Fruit fly (Drosophila melanogaster) whole organism, embryonic: ENCODE results near the gene CG10208.

Experiments used
- Blimp-1 ChIP-seq: fragments of 200-800 bp; sonication (Bioruptor generic); optimal IDR thresholded peaks from 3 replicates; lab custom pipeline; 2018; ENCODE audit warnings: missing biosample characterization, missing genetic modification characterization, mild to moderate bottlenecking, moderate library complexity, missing genetic modification reagents
- CG10565 ChIP-seq: fragments of 200-800 bp; sonication (Bioruptor generic); optimal IDR thresholded peaks from 3 replicates; lab custom pipeline; 2016; ENCODE audit warnings: missing biosample characterization, mild to moderate bottlenecking, missing genetic modification characterization
- CG12155 ChIP-seq: fragments of 200-800 bp; sonication (Bioruptor generic); optimal IDR thresholded peaks from 3 replicates; lab custom pipeline; 2016; ENCODE audit warnings: missing biosample characterization, missing genetic modification characterization
- CG12391 ChIP-seq: fragments of 200-800 bp; sonication (Bioruptor generic); optimal IDR thresholded peaks from 3 replicates; lab custom pipeline; 2018; ENCODE audit warnings: missing biosample characterization, mild to moderate bottlenecking, missing genetic modification characterization, moderate library complexity
- CG13123 ChIP-seq: fragments of 200-800 bp; sonication (Bioruptor generic); optimal IDR thresholded peaks from 2 replicates; lab custom pipeline; 2016; ENCODE audit warnings: missing biosample characterization, missing genetic modification characterization
- CG13624 ChIP-seq: fragments of 200-800 bp; sonication (Bioruptor generic); optimal IDR thresholded peaks from 2 replicates; lab custom pipeline; 2016; ENCODE audit warnings: missing biosample characterization, missing genetic modification characterization
- CG13775 ChIP-seq: fragments of 200-800 bp; sonication (Bioruptor generic); optimal IDR thresholded peaks from 3 replicates; lab custom pipeline; 2017; ENCODE audit warnings: missing biosample characterization, mild to moderate bottlenecking, missing genetic modification characterization
- CG15696 ChIP-seq: fragments of 200-800 bp; sonication (Bioruptor generic); optimal IDR thresholded peaks from 2 replicates; lab custom pipeline; 2019; ENCODE audit warnings: missing biosample characterization, mild to moderate bottlenecking, missing genetic modification characterization, moderate library complexity
- CG1602 ChIP-seq: fragments of 200-800 bp; sonication (Bioruptor generic); optimal IDR thresholded peaks from 3 replicates; lab custom pipeline; 2016; ENCODE audit warnings: missing biosample characterization, missing genetic modification characterization
- CG1603 ChIP-seq: fragments of 200-800 bp; sonication (Bioruptor generic); optimal IDR thresholded peaks from 2 replicates; lab custom pipeline; 2019; ENCODE audit warnings: missing biosample characterization, mild to moderate bottlenecking, missing genetic modification characterization, moderate library complexity
- CG17802 ChIP-seq: fragments of 200-800 bp; sonication (Bioruptor generic); optimal IDR thresholded peaks from 2 replicates; lab custom pipeline; 2018; ENCODE audit warnings: missing biosample characterization, mild to moderate bottlenecking, missing genetic modification characterization, moderate library complexity
- CG31441 ChIP-seq: fragments of 200-800 bp; sonication (Bioruptor generic); IDR thresholded peaks from 2 replicates; pipeline ENCODE4 v1.3.6; 2022; ENCODE audit warnings: missing biosample characterization, missing genetic modification characterization
- CG3847 ChIP-seq: fragments of 200-800 bp; sonication (Bioruptor generic); IDR thresholded peaks from 2 replicates; pipeline ENCODE4 v1.3.6; 2022; ENCODE audit warnings: missing biosample characterization, missing genetic modification characterization
- CG6854 ChIP-seq: fragments of 200-800 bp; sonication (Bioruptor generic); optimal IDR thresholded peaks from 3 replicates; lab custom pipeline; 2017; ENCODE audit warnings: missing biosample characterization, mild to moderate bottlenecking, missing genetic modification characterization
- CG8388 ChIP-seq: fragments of 200-800 bp; sonication (Bioruptor generic); optimal IDR thresholded peaks from 2 replicates; lab custom pipeline; 2019; ENCODE audit warnings: missing biosample characterization, mild to moderate bottlenecking, missing genetic modification characterization, moderate library complexity
- CG9876 ChIP-seq: fragments of 200-800 bp; sonication (Bioruptor generic); optimal IDR thresholded peaks from 2 replicates; lab custom pipeline; 2016; ENCODE audit warnings: missing biosample characterization, missing genetic modification characterization
- CoRest ChIP-seq: fragments of 200-800 bp; sonication (Bioruptor generic); optimal IDR thresholded peaks from 3 replicates; lab custom pipeline; 2018; ENCODE audit warnings: missing biosample characterization, mild to moderate bottlenecking, missing genetic modification characterization, moderate library complexity
- D19A ChIP-seq: fragments of 200-800 bp; optimal IDR thresholded peaks from 3 replicates; lab custom pipeline; 2019; ENCODE audit warnings: missing biosample characterization, mild to moderate bottlenecking, missing genetic modification characterization, moderate library complexity
- Dbx ChIP-seq: fragments of 200-800 bp; sonication (Bioruptor generic); IDR thresholded peaks from 3 replicates; pipeline ENCODE4 v1.3.6; 2022; ENCODE audit warnings: missing biosample characterization, missing genetic modification characterization
- Dek ChIP-seq: fragments of 200-800 bp; sonication (Bioruptor generic); optimal IDR thresholded peaks from 3 replicates; lab custom pipeline; 2019; ENCODE audit warnings: missing biosample characterization, mild to moderate bottlenecking, missing genetic modification characterization, moderate library complexity
- Dip3 ChIP-seq: fragments of 200-800 bp; sonication (Bioruptor generic); optimal IDR thresholded peaks from 3 replicates; lab custom pipeline; 2016; ENCODE audit warnings: missing biosample characterization, missing genetic modification characterization
- Dll ChIP-seq: fragments of 200-800 bp; sonication (Bioruptor generic); IDR thresholded peaks from 4 replicates; pipeline ENCODE4 v1.3.6; 2022; ENCODE audit warnings: missing biosample characterization, missing genetic modification characterization; ENCODE audit not compliant: partially characterized antibody
- Ets97D ChIP-seq: fragments of 200-800 bp; sonication (Bioruptor generic); optimal IDR thresholded peaks from 3 replicates; lab custom pipeline; 2016; ENCODE audit warnings: missing biosample characterization, missing genetic modification characterization
- Fer1 ChIP-seq: fragments of 200-800 bp; sonication (Bioruptor generic); optimal IDR thresholded peaks from 2 replicates; lab custom pipeline; 2017; ENCODE audit warnings: missing biosample characterization, mild to moderate bottlenecking, missing genetic modification characterization
- GATAe ChIP-seq: fragments of 200-800 bp; sonication (Bioruptor generic); conservative IDR thresholded peaks from 2 replicates; pipeline ENCODE4 v1.3.6; 2022; ENCODE audit warnings: missing biosample characterization, missing genetic modification characterization
- Gsc ChIP-seq: fragments of 200-800 bp; sonication (Bioruptor generic); IDR thresholded peaks from 2 replicates; pipeline ENCODE4 v1.3.6; 2022; ENCODE audit warnings: missing biosample characterization, missing genetic modification characterization
- Hmr ChIP-seq: fragments of 200-800 bp; sonication (Bioruptor generic); optimal IDR thresholded peaks from 3 replicates; lab custom pipeline; 2017; ENCODE audit warnings: mild to moderate bottlenecking, missing biosample characterization, missing genetic modification reagents, missing genetic modification characterization
- Jarid2 ChIP-seq: fragments of 200-800 bp; sonication (Bioruptor generic); optimal IDR thresholded peaks from 3 replicates; lab custom pipeline; 2017; ENCODE audit warnings: mild to moderate bottlenecking, missing biosample characterization, missing genetic modification reagents, missing genetic modification characterization
- Mad ChIP-seq: fragments of 200-800 bp; sonication (Bioruptor generic); optimal IDR thresholded peaks from 2 replicates; lab custom pipeline; 2016; ENCODE audit warnings: missing biosample characterization, missing genetic modification characterization
- NfI ChIP-seq: fragments of 200-800 bp; sonication (Bioruptor generic); optimal IDR thresholded peaks from 3 replicates; lab custom pipeline; 2018; ENCODE audit warnings: missing biosample characterization, mild to moderate bottlenecking, missing genetic modification characterization, moderate library complexity
- Oaz ChIP-seq: fragments of 200-800 bp; sonication (Bioruptor generic); IDR thresholded peaks from 2 replicates; pipeline ENCODE4 v1.3.6; 2022; ENCODE audit warnings: missing biosample characterization, missing genetic modification characterization
- Sox102F ChIP-seq: fragments of 200-800 bp; sonication (Bioruptor generic); optimal IDR thresholded peaks from 2 replicates; lab custom pipeline; 2018; ENCODE audit warnings: missing biosample characterization, mild to moderate bottlenecking, missing genetic modification characterization, moderate library complexity
- Sry-β ChIP-seq: fragments of 200-800 bp; sonication (Bioruptor generic); optimal IDR thresholded peaks from 2 replicates; lab custom pipeline; 2018; ENCODE audit warnings: missing biosample characterization, mild to moderate bottlenecking, missing genetic modification characterization, moderate library complexity
- Trl ChIP-seq, 3 experiments: fragments of >200 bp in 2 of 3; fragments of 200-800 bp in 1 of 3; sonication (Bioruptor generic) in 1 of 3; optimal IDR thresholded peaks; 2 replicates in 1 of 3; 3 replicates in 2 of 3; lab custom pipeline; 2016 to 2017; ENCODE audit warnings: missing biosample characterization in 1 of 3, missing genetic modification characterization in 1 of 3
- al ChIP-seq: fragments of 200-800 bp; sonication (Bioruptor generic); IDR thresholded peaks from 2 replicates; pipeline ENCODE4 v1.3.6; 2022; ENCODE audit warnings: missing biosample characterization, missing genetic modification characterization
- fru ChIP-seq: fragments of >200 bp; optimal IDR thresholded peaks from 2 replicates; lab custom pipeline; 2017
- insv ChIP-seq, 2 experiments: fragments of 200-800 bp; sonication (Bioruptor generic); optimal IDR thresholded peaks; 3 replicates each; lab custom pipeline; 2016 to 2018; ENCODE audit warnings: missing biosample characterization in 2 of 2, missing genetic modification characterization in 2 of 2
- jing ChIP-seq: fragments of 200-800 bp; sonication (Bioruptor generic); optimal IDR thresholded peaks from 2 replicates; lab custom pipeline; 2018; ENCODE audit warnings: missing biosample characterization, mild to moderate bottlenecking, missing genetic modification characterization
- lab ChIP-seq: fragments of 200-800 bp; sonication (Bioruptor generic); optimal IDR thresholded peaks from 3 replicates; lab custom pipeline; 2017; ENCODE audit warnings: missing biosample characterization, missing genetic modification characterization, mild to moderate bottlenecking, moderate library complexity, missing genetic modification reagents
- nerfin-1 ChIP-seq: fragments of 200-800 bp; sonication (Bioruptor generic); optimal IDR thresholded peaks from 3 replicates; lab custom pipeline; 2019; ENCODE audit warnings: missing biosample characterization, mild to moderate bottlenecking, missing genetic modification characterization, moderate library complexity
- nom ChIP-seq: fragments of 200-800 bp; sonication (Bioruptor generic); optimal IDR thresholded peaks from 2 replicates; lab custom pipeline; 2017; ENCODE audit warnings: missing biosample characterization, missing genetic modification characterization, mild to moderate bottlenecking, moderate library complexity, missing genetic modification reagents
- odd ChIP-seq: fragments of 200-800 bp; sonication (Bioruptor generic); optimal IDR thresholded peaks from 2 replicates; lab custom pipeline; 2017; ENCODE audit warnings: missing biosample characterization, mild to moderate bottlenecking, missing genetic modification characterization
- otp ChIP-seq: fragments of 200-800 bp; sonication (Bioruptor generic); IDR thresholded peaks from 3 replicates; pipeline ENCODE4, ENCODE4 v1.3.6; 2022; ENCODE audit warnings: missing biosample characterization, missing genetic modification characterization
- prd ChIP-seq, 3 experiments: fragments of >200 bp in 2 of 3; fragments of 200-800 bp in 1 of 3; sonication (Bioruptor generic) in 1 of 3; optimal IDR thresholded peaks in 2 of 3; IDR thresholded peaks in 1 of 3; 2 replicates in 2 of 3; 3 replicates in 1 of 3; pipeline versions ENCODE4 v1.3.6 to Lab custom; 2017 to 2022; ENCODE audit warnings: missing biosample characterization in 1 of 3, missing genetic modification characterization in 1 of 3
- ranshi ChIP-seq: fragments of 200-800 bp; sonication (Bioruptor generic); IDR thresholded peaks from 2 replicates; pipeline ENCODE4 v1.3.6; 2022; ENCODE audit warnings: missing biosample characterization, missing genetic modification characterization
- ro ChIP-seq: fragments of 200-800 bp; sonication (Bioruptor generic); IDR thresholded peaks from 2 replicates; pipeline ENCODE4 v1.3.6; 2022; ENCODE audit warnings: missing biosample characterization, missing genetic modification characterization
- sd ChIP-seq: fragments of 200-800 bp; sonication (Bioruptor generic); optimal IDR thresholded peaks from 3 replicates; lab custom pipeline; 2018; ENCODE audit warnings: missing biosample characterization, mild to moderate bottlenecking, missing genetic modification characterization, moderate library complexity
- slbo ChIP-seq: fragments of 200-800 bp; sonication (Bioruptor generic); IDR thresholded peaks from 2 replicates; pipeline ENCODE4 v1.3.6; 2022; ENCODE audit warnings: missing biosample characterization, missing genetic modification characterization
- so ChIP-seq: fragments of 200-800 bp; sonication (Bioruptor generic); IDR thresholded peaks from 3 replicates; pipeline ENCODE4 v1.3.6; 2022; ENCODE audit warnings: missing biosample characterization, missing genetic modification characterization

Gene CG10208

dm6 chr3R:23820290-23820689 lies 46.4 kb upstream of the CG10208 start (continued):
- peak; percentile 12 for TF ChIP-seq D19A
- TF ChIP-seq prd (optimal IDR thresholded peaks at IDR 0.05; lab: Kevin White, UChicago): no peak
- peak; percentile 36; the same call in 1 of the 3 replicates for TF ChIP-seq prd (GFP tag; IDR thresholded peaks at IDR 0.05; lab: Robert Waterston, UW)
- peak; percentile 52 for TF ChIP-seq Jarid2
- no peak for TF ChIP-seq Gsc (GFP tag; lab: Robert Waterston, UW)
- 0 out of 3 replicates have a peak, but pooled peaks have one; percentile 27 for TF ChIP-seq so (GFP tag; lab: Robert Waterston, UW)
- TF ChIP-seq insv (GFP tag; optimal IDR thresholded peaks at IDR 0.05; lab: Kevin White, UChicago): no peak
- peak; percentile 65 for TF ChIP-seq CG12391 (tag; lab: Kevin White, UChicago)
- no peak for TF ChIP-seq CG1602 (GFP tag; lab: Kevin White, UChicago)
- no peak for TF ChIP-seq Oaz (GFP tag; lab: Robert Waterston, UW)
- TF ChIP-seq CG13624 (GFP tag; lab: Kevin White, UChicago): no peak
- TF ChIP-seq Dbx (GFP tag; lab: Robert Waterston, UW): peak; percentile 78
- no peak for TF ChIP-seq CG13775 (GFP tag; lab: Kevin White, UChicago)
- peak; percentile 42; the same call in 1 of the 2 replicates for TF ChIP-seq al (GFP tag; lab: Robert Waterston, UW)
- TF ChIP-seq Dip3 (GFP tag; lab: Kevin White, UChicago): no peak
- peak; percentile 40 for TF ChIP-seq Mad (GFP tag; lab: Kevin White, UChicago)
- no peak for TF ChIP-seq CG15696 (tag; lab: Kevin White, UChicago)
- peak; percentile 21 for TF ChIP-seq Blimp-1 (GFP tag; lab: Kevin White, UChicago)
- peak; percentile 39 for TF ChIP-seq NfI
- no peak for TF ChIP-seq otp (GFP tag; lab: Robert Waterston, UW)
- no peak for TF ChIP-seq fru (lab: Kevin White, UChicago)
- peak; percentile 51 for TF ChIP-seq slbo (GFP tag; lab: Robert Waterston, UW)
- peak; percentile 34 for TF ChIP-seq Fer1 (GFP tag; lab: Kevin White, UChicago)
- TF ChIP-seq nerfin-1 (tag; lab: Kevin White, UChicago): peak; percentile 97
- TF ChIP-seq Ets97D (GFP tag; lab: Kevin White, UChicago): peak; percentile 73
- TF ChIP-seq jing (GFP tag; lab: Kevin White, UChicago): no peak
- no peak for TF ChIP-seq CG10565
- TF ChIP-seq CG8388 (GFP tag; lab: Kevin White, UChicago): peak; percentile 3
- TF ChIP-seq CG3847 (GFP tag; lab: Robert Waterston, UW): peak; percentile 44; the same call in 1 of the 2 replicates
- TF ChIP-seq Trl (optimal IDR thresholded peaks at IDR 0.05; lab: Kevin White, UChicago): no peak
- no peak for TF ChIP-seq Trl (GFP tag; optimal IDR thresholded peaks at IDR 0.05; lab: Kevin White, UChicago)
- peak; percentile 46 for TF ChIP-seq Dek
- TF ChIP-seq sd: peak; percentile 90
- no peak for TF ChIP-seq ro (GFP tag; lab: Robert Waterston, UW)
- TF ChIP-seq CG6854 (GFP tag; lab: Kevin White, UChicago): no peak
- TF ChIP-seq CG12155: peak; percentile 34
- TF ChIP-seq CG9876 (GFP tag; lab: Kevin White, UChicago): no peak
- TF ChIP-seq CG17802 (tag; lab: Kevin White, UChicago): no peak
- peak; percentile 30 for TF ChIP-seq nom (GFP tag; lab: Kevin White, UChicago)
- peak; percentile 25 for TF ChIP-seq lab (GFP tag; lab: Kevin White, UChicago)
- TF ChIP-seq CG1603: peak; percentile 41
- TF ChIP-seq ranshi (GFP tag; lab: Robert Waterston, UW): peak; percentile 19; the same call in 1 of the 2 replicates
- TF ChIP-seq GATAe (GFP tag; lab: Robert Waterston, UW): no peak
- peak; percentile 75 for TF ChIP-seq CoRest (tag; lab: Kevin White, UChicago)
- no peak for TF ChIP-seq Sry-β
- no peak for TF ChIP-seq CG13123 (GFP tag; lab: Kevin White, UChicago)
- peak; percentile 26 for TF ChIP-seq Sox102F (GFP tag; lab: Kevin White, UChicago)
- TF ChIP-seq Hmr (GFP tag; lab: Kevin White, UChicago): peak; percentile 77
- TF ChIP-seq CG31441 (GFP tag; lab: Robert Waterston, UW): 0 out of 2 replicates have a peak, but pooled peaks have one; percentile 44
- 0 out of 4 replicates have a peak, but pooled peaks have one; percentile 13 for TF ChIP-seq Dll (GFP tag; lab: Robert Waterston, UW)
- TF ChIP-seq odd (GFP tag; lab: Kevin White, UChicago): no peak
